Worm (Caenorhabditis elegans) whole organism, midembryonic: Measurements from ENCODE around the gene asp-8.

Experiments
- T22C8.4 ChIP-seq: fragments of 200-800 bp; sonication (Bioruptor generic); IDR thresholded peaks from 2 replicates; pipeline ENCODE4 v1.3.6; 2022; ENCODE audit warnings: missing genetic modification characterization, missing compliant biosample characterization
- klf-2 ChIP-seq: fragments of 200-800 bp; sonication (Bioruptor generic); conservative IDR thresholded peaks from 2 replicates; pipeline ENCODE4 v1.3.6; 2022; ENCODE audit warnings: missing genetic modification reagents, missing genetic modification characterization, missing compliant biosample characterization
- med-1 ChIP-seq: sonication (generic microtip); optimal IDR thresholded peaks from 2 replicates; lab custom pipeline; 2017; ENCODE audit warnings: missing genetic modification characterization, mild to moderate bottlenecking, missing compliant biosample characterization, antibody characterized with exemption, missing genetic modification reagents; ENCODE audit not compliant: insufficient read depth
- ref-1 ChIP-seq: fragments of 200-800 bp; sonication (Bioruptor generic); conservative IDR thresholded peaks from 2 replicates; pipeline ENCODE4 v1.3.6; 2022; ENCODE audit warnings: missing genetic modification reagents, missing genetic modification characterization, missing compliant biosample characterization
- ztf-23 ChIP-seq: fragments of 200-800 bp; sonication (Bioruptor generic); IDR thresholded peaks from 2 replicates; pipeline ENCODE4 v1.3.6; 2022; ENCODE audit warnings: missing genetic modification reagents, missing genetic modification characterization, missing compliant biosample characterization
- ztf-29 ChIP-seq: fragments of 200-800 bp; sonication (Bioruptor generic); IDR thresholded peaks from 2 replicates; pipeline ENCODE4 v1.3.6; 2022; ENCODE audit warnings: missing genetic modification reagents, missing genetic modification characterization, missing compliant biosample characterization

DNA sequence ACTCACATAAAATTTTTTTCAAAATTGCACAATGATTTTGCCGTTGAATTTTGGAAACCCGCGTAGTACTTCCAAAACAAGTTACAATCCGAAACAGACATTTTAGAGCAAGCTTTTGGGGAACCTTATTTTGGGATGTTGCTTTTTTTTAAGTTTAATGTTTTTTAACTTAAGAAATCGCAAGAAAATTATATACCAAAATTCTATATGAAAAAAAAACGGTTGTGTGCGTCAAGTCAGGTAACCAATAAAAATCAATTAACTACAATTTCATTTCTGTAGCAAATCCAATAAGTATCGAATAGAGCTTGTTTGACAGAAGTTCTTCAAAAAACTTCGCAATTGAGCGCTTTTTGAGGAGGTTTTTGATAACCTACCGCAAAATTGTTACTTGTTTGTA lies 41.0 kb upstream of the asp-8 start, which contains the start of gene srw-117:
- no peak for TF ChIP-seq med-1 (GFP tag; lab: Kevin White, UChicago)
- no peak for TF ChIP-seq ztf-29
- TF ChIP-seq ztf-23 (GFP tag; lab: Robert Waterston, UW) = no peak
- no peak for TF ChIP-seq T22C8.4 (GFP tag; lab: Robert Waterston, UW)
- TF ChIP-seq ref-1 (GFP tag; lab: Robert Waterston, UW) = no peak
- TF ChIP-seq klf-2 (GFP tag; lab: Robert Waterston, UW) = no peak
